Worm (Caenorhabditis elegans) whole organism, late embryonic: ENCODE measurements around the gene Y43F8B.3.

Experiments used
- ama-1 ChIP-seq: fragments of 150-350 bp; optimal IDR thresholded peaks from 2 replicates; lab custom pipeline; 2014
- ceh-18 ChIP-seq: sonication (generic microtip); optimal IDR thresholded peaks from 2 replicates; lab custom pipeline; 2016; ENCODE audit warnings: missing genetic modification characterization, missing compliant biosample characterization
- ceh-30 ChIP-seq: fragments of 150-350 bp; optimal IDR thresholded peaks from 2 replicates; lab custom pipeline; 2014; ENCODE audit warnings: missing biosample characterization, missing genetic modification characterization
- ceh-45 ChIP-seq: fragments of 200-800 bp; sonication (Bioruptor generic); IDR thresholded peaks from 2 replicates; pipeline ENCODE4 v1.3.6; 2022; ENCODE audit warnings: missing genetic modification reagents, missing genetic modification characterization, missing compliant biosample characterization
- ceh-6 ChIP-seq: fragments of 200-800 bp; sonication (Bioruptor generic); optimal IDR thresholded peaks from 2 replicates; lab custom pipeline; 2018; ENCODE audit warnings: mild to moderate bottlenecking, missing genetic modification characterization, missing compliant biosample characterization
- ceh-9 ChIP-seq: sonication (generic microtip); optimal IDR thresholded peaks from 2 replicates; lab custom pipeline; 2016; ENCODE audit warnings: mild to moderate bottlenecking, missing genetic modification characterization, inconsistent platforms, missing compliant biosample characterization
- che-1 ChIP-seq: sonication (generic microtip); optimal IDR thresholded peaks from 2 replicates; lab custom pipeline; 2016; ENCODE audit warnings: mild to moderate bottlenecking, missing genetic modification characterization, missing compliant biosample characterization
- hlh-8 ChIP-seq: sonication (generic microtip); optimal IDR thresholded peaks from 2 replicates; lab custom pipeline; 2016; ENCODE audit warnings: missing genotype, missing genetic modification characterization, missing compliant biosample characterization
- lin-11 ChIP-seq: fragments of 200-800 bp; sonication (Bioruptor generic); optimal IDR thresholded peaks from 2 replicates; lab custom pipeline; 2018; ENCODE audit warnings: mild to moderate bottlenecking, missing genetic modification characterization, missing compliant biosample characterization
- nfya-1 ChIP-seq: sonication (generic microtip); optimal IDR thresholded peaks from 2 replicates; lab custom pipeline; 2017; ENCODE audit warnings: missing genetic modification characterization, mild to moderate bottlenecking, missing compliant biosample characterization, antibody characterized with exemption, moderate library complexity
- pha-4 ChIP-seq: fragments of 150-350 bp; optimal IDR thresholded peaks from 2 replicates; lab custom pipeline; 2018; ENCODE audit warnings: missing biosample characterization, missing genetic modification reagents, missing genetic modification characterization
- pqm-1 ChIP-seq: sonication (generic microtip); optimal IDR thresholded peaks from 2 replicates; lab custom pipeline; 2016; ENCODE audit warnings: missing genetic modification characterization, missing compliant biosample characterization
- pros-1 ChIP-seq: fragments of 150-350 bp; optimal IDR thresholded peaks from 2 replicates; lab custom pipeline; 2014; ENCODE audit warnings: missing biosample characterization, missing genetic modification reagents, missing genetic modification characterization
- ref-2 ChIP-seq: sonication (generic microtip); optimal IDR thresholded peaks from 2 replicates; lab custom pipeline; 2016; ENCODE audit warnings: missing genetic modification characterization, missing compliant biosample characterization

DNA sequence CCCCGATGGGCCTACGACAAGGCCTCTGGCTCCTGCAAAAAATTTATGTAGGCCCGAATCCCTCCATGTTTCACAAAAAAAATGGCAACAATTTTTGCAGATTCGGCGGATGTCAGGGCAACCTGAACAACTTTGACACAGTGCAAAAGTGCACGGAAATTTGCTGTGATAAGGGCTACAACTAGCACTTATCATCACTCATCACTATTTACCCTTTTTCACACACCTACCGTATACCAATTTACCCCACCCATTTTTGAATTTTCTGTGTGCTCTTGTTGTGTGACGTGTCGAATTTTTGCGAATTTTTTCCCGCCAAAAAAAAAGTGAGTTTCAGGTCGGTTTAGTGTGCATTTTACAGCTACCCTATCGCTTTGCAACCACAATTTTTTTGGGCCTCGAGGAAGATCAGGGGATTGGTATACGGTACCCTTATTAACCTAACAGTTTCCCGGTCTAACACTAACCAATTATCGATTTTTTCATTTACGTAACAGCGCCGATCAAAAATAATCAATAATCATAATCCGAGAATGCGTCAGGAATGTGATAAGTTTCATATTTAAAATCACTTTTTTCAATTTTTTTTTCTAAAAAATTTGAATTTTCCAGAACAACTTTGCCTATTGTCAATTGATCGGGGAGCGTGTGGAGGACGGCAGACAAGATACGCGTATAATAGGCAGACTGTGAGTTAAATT lies 15.7 kb downstream of the Y43F8B.3 start:
- TF ChIP-seq ceh-45 (GFP tag; lab: Robert Waterston, UW) (no peak), lin-11 (tag; lab: Kevin White, UChicago) (no peak), ama-1 (no peak), ref-2 (no peak), pros-1 (tag; lab: Kevin White, UChicago) (no peak), pqm-1 (tag; lab: Kevin White, UChicago) (no peak), pha-4 (tag; lab: Kevin White, UChicago) (no peak), ceh-6 (GFP tag; lab: Kevin White, UChicago) (no peak), nfya-1 (no peak), che-1 (tag; lab: Kevin White, UChicago) (no peak), ceh-9 (tag; lab: Kevin White, UChicago) (no peak), ceh-18 (tag; lab: Kevin White, UChicago) (no peak), hlh-8 (tag; lab: Kevin White, UChicago) (no peak), ceh-30 (no peak)
